Fruit fly (Drosophila melanogaster): Measurements from ENCODE around the gene CG4230.

The CG4230 gene

dm6 chr2L:5096222-5096621, at the start of gene CG4230:
TSS of gene CG4230 (plus strand) at chr2L:5096227.
- peak; percentile 5 for TF ChIP-seq CG17801 (GFP tag; optimal IDR thresholded peaks at IDR 0.05; ENCODE audit: partially characterized antibody)

- TF ChIP-seq CG17801 (GFP tag; optimal IDR thresholded peaks at IDR 0.05; ENCODE audit: partially characterized antibody) = no peak
Observed at dm6 chr2L:5046261-5046660, 49.8 kb upstream of the CG4230 start.

- no peak for TF ChIP-seq CG17801 (GFP tag; optimal IDR thresholded peaks at IDR 0.05; ENCODE audit: partially characterized antibody)
Observed at dm6 chr2L:5049974-5050373, 46.1 kb upstream of the CG4230 start.

dm6 chr2L:5050825-5051224, 45.2 kb upstream of the CG4230 start, which contains the start of gene CG9121:
TSS of gene CG9121 (minus strand) at chr2L:5051062.
- no peak for TF ChIP-seq CG17801 (GFP tag; optimal IDR thresholded peaks at IDR 0.05; ENCODE audit: partially characterized antibody)

- peak; percentile 76 for TF ChIP-seq CG17801 (GFP tag; optimal IDR thresholded peaks at IDR 0.05; ENCODE audit: partially characterized antibody)
Observed at dm6 chr2L:5052367-5052914, 43.6 kb upstream of the CG4230 start, which contains the start of gene senju. TSS of gene senju (plus strand) at chr2L:5052843.

dm6 chr2L:5052994-5053393, 43.0 kb upstream of the CG4230 start, which contains the start of gene eIF3h:
TSS of gene eIF3h (minus strand) at chr2L:5053094.
- no peak for TF ChIP-seq CG17801 (GFP tag; optimal IDR thresholded peaks at IDR 0.05; ENCODE audit: partially characterized antibody)

- peak; percentile 35 for TF ChIP-seq CG17801 (GFP tag; optimal IDR thresholded peaks at IDR 0.05; ENCODE audit: partially characterized antibody)
Observed at dm6 chr2L:5054953-5055352, 41.1 kb upstream of the CG4230 start, which contains the start of the genes CG14036 and His3.3A. TSS of gene CG14036 (minus strand) at chr2L:5055016. TSS of gene His3.3A (plus strand) at chr2L:5055058.

- no peak for TF ChIP-seq CG17801 (GFP tag; optimal IDR thresholded peaks at IDR 0.05; ENCODE audit: partially characterized antibody)
Observed at dm6 chr2L:5055528-5055927, 40.5 kb upstream of the CG4230 start.

- TF ChIP-seq CG17801 (GFP tag; optimal IDR thresholded peaks at IDR 0.05; ENCODE audit: partially characterized antibody) = no peak
Observed at dm6 chr2L:5058094-5058493, 37.9 kb upstream of the CG4230 start, which contains the start of gene Nepl3. TSS of gene Nepl3 (minus strand) at chr2L:5058248.

dm6 chr2L:5059645-5060254, 36.3 kb upstream of the CG4230 start, which contains the start of gene Rpn11:
TSS of gene Rpn11 (minus strand) at chr2L:5059790.
- TF ChIP-seq CG17801 (GFP tag; optimal IDR thresholded peaks at IDR 0.05; ENCODE audit: partially characterized antibody) = peak; percentile 61

- no peak for TF ChIP-seq CG17801 (GFP tag; optimal IDR thresholded peaks at IDR 0.05; ENCODE audit: partially characterized antibody)
Observed at dm6 chr2L:5060515-5060914, 35.5 kb upstream of the CG4230 start, which contains the start of gene qtc. TSS of gene qtc (plus strand) at chr2L:5060815.

- TF ChIP-seq CG17801 (GFP tag; optimal IDR thresholded peaks at IDR 0.05; ENCODE audit: partially characterized antibody) = no peak
Observed at dm6 chr2L:5060952-5061478, 35.0 kb upstream of the CG4230 start.

dm6 chr2L:5062799-5063404, 33.1 kb upstream of the CG4230 start:
- TF ChIP-seq CG17801 (GFP tag; optimal IDR thresholded peaks at IDR 0.05; ENCODE audit: partially characterized antibody) = no peak

- no peak for TF ChIP-seq CG17801 (GFP tag; optimal IDR thresholded peaks at IDR 0.05; ENCODE audit: partially characterized antibody)
Observed at dm6 chr2L:5063936-5064335, 32.1 kb upstream of the CG4230 start.

dm6 chr2L:5070797-5071579, 25.0 kb upstream of the CG4230 start, which contains the start of gene RpL37A:
TSS of gene RpL37A (plus strand) at chr2L:5070957.
- TF ChIP-seq CG17801 (GFP tag; optimal IDR thresholded peaks at IDR 0.05; ENCODE audit: partially characterized antibody) = peak; percentile 80

Data from ovary, adult (tissue).